Worm (Caenorhabditis elegans) whole organism, late embryonic: ENCODE results near the gene lido-17.

Source experiments
- C08G9.2 ChIP-seq: sonication (generic microtip); optimal IDR thresholded peaks from 2 replicates; lab custom pipeline; 2016; ENCODE audit warnings: mild to moderate bottlenecking, missing genetic modification characterization, moderate library complexity, missing compliant biosample characterization
- C38D4.7 ChIP-seq: fragments of 200-800 bp; sonication (Bioruptor generic); optimal IDR thresholded peaks from 2 replicates; lab custom pipeline; 2018; ENCODE audit warnings: mild to moderate bottlenecking, missing genetic modification characterization, moderate library complexity, missing compliant biosample characterization
- F13H6.1 ChIP-seq: sonication (generic microtip); optimal IDR thresholded peaks from 2 replicates; lab custom pipeline; 2016; ENCODE audit warnings: missing genetic modification characterization, missing compliant biosample characterization
- K02D7.2 ChIP-seq: sonication (generic microtip); optimal IDR thresholded peaks from 2 replicates; lab custom pipeline; 2017; ENCODE audit warnings: mild to moderate bottlenecking, missing genetic modification characterization, missing compliant biosample characterization
- K09A11.1 ChIP-seq: sonication (generic microtip); optimal IDR thresholded peaks from 2 replicates; lab custom pipeline; 2017; ENCODE audit warnings: antibody characterized with exemption, mild to moderate bottlenecking, missing genetic modification characterization, missing compliant biosample characterization; ENCODE audit not compliant: insufficient read depth
- T23F11.4 ChIP-seq: fragments of 200-800 bp; sonication (Bioruptor generic); optimal IDR thresholded peaks from 2 replicates; lab custom pipeline; 2018; ENCODE audit warnings: mild to moderate bottlenecking, missing genetic modification characterization, missing compliant biosample characterization
- Y22D7AL.16 ChIP-seq: sonication (generic microtip); optimal IDR thresholded peaks from 2 replicates; lab custom pipeline; 2016; ENCODE audit warnings: missing genetic modification characterization, missing compliant biosample characterization
- ahr-1 ChIP-seq: sonication (generic microtip); optimal IDR thresholded peaks from 2 replicates; lab custom pipeline; 2016; ENCODE audit warnings: missing genetic modification characterization, missing compliant biosample characterization
- ceh-14 ChIP-seq: sonication (generic microtip); optimal IDR thresholded peaks from 2 replicates; lab custom pipeline; 2016; ENCODE audit warnings: missing genotype, missing genetic modification characterization, missing compliant biosample characterization
- ceh-18 ChIP-seq: sonication (generic microtip); optimal IDR thresholded peaks from 2 replicates; lab custom pipeline; 2016; ENCODE audit warnings: missing genetic modification characterization, missing compliant biosample characterization
- ceh-22 ChIP-seq: sonication (generic microtip); optimal IDR thresholded peaks from 2 replicates; lab custom pipeline; 2017; ENCODE audit warnings: missing biosample characterization, missing genetic modification characterization
- ceh-30 ChIP-seq: fragments of 150-350 bp; optimal IDR thresholded peaks from 2 replicates; lab custom pipeline; 2014; ENCODE audit warnings: missing biosample characterization, missing genetic modification characterization
- ceh-31 ChIP-seq: sonication (generic microtip); optimal IDR thresholded peaks from 2 replicates; lab custom pipeline; 2016; ENCODE audit warnings: missing genetic modification characterization, missing compliant biosample characterization
- ceh-48 ChIP-seq: sonication (generic microtip); optimal IDR thresholded peaks from 2 replicates; lab custom pipeline; 2016; ENCODE audit warnings: missing genetic modification characterization, inconsistent platforms, missing compliant biosample characterization
- ceh-6 ChIP-seq: fragments of 200-800 bp; sonication (Bioruptor generic); optimal IDR thresholded peaks from 2 replicates; lab custom pipeline; 2018; ENCODE audit warnings: mild to moderate bottlenecking, missing genetic modification characterization, missing compliant biosample characterization
- ceh-9 ChIP-seq: sonication (generic microtip); optimal IDR thresholded peaks from 2 replicates; lab custom pipeline; 2016; ENCODE audit warnings: mild to moderate bottlenecking, missing genetic modification characterization, inconsistent platforms, missing compliant biosample characterization
- che-1 ChIP-seq: sonication (generic microtip); optimal IDR thresholded peaks from 2 replicates; lab custom pipeline; 2016; ENCODE audit warnings: mild to moderate bottlenecking, missing genetic modification characterization, missing compliant biosample characterization
- dmd-4 ChIP-seq: sonication (generic microtip); optimal IDR thresholded peaks from 2 replicates; lab custom pipeline; 2016; ENCODE audit warnings: borderline replicate concordance, missing genetic modification characterization, missing compliant biosample characterization
- elt-2 ChIP-seq: sonication (generic microtip); optimal IDR thresholded peaks from 2 replicates; lab custom pipeline; 2016; ENCODE audit warnings: missing genetic modification reagents, missing genetic modification characterization, missing compliant biosample characterization
- eyg-1 ChIP-seq: sonication (generic microtip); optimal IDR thresholded peaks from 2 replicates; lab custom pipeline; 2016; ENCODE audit warnings: missing genotype, missing genetic modification characterization, missing compliant biosample characterization
- fax-1 ChIP-seq: sonication (generic microtip); optimal IDR thresholded peaks from 2 replicates; lab custom pipeline; 2016; ENCODE audit warnings: missing genotype, missing genetic modification characterization, missing compliant biosample characterization
- hlh-13 ChIP-seq: fragments of 200-800 bp; sonication (Bioruptor generic); optimal IDR thresholded peaks from 2 replicates; lab custom pipeline; 2018; ENCODE audit warnings: mild to moderate bottlenecking, missing genetic modification characterization, missing compliant biosample characterization
- hlh-15 ChIP-seq: sonication (generic microtip); optimal IDR thresholded peaks from 2 replicates; lab custom pipeline; 2016; ENCODE audit warnings: missing genetic modification characterization, missing compliant biosample characterization
- hlh-30 ChIP-seq: sonication (generic microtip); optimal IDR thresholded peaks from 2 replicates; lab custom pipeline; 2017; ENCODE audit warnings: antibody characterized with exemption, missing genetic modification characterization, missing compliant biosample characterization; ENCODE audit not compliant: insufficient read depth
- hlh-6 ChIP-seq: sonication (generic microtip); optimal IDR thresholded peaks from 2 replicates; lab custom pipeline; 2016; ENCODE audit warnings: missing genotype, missing genetic modification characterization, missing compliant biosample characterization
- hlh-8 ChIP-seq: sonication (generic microtip); optimal IDR thresholded peaks from 2 replicates; lab custom pipeline; 2016; ENCODE audit warnings: missing genotype, missing genetic modification characterization, missing compliant biosample characterization
- lim-6 ChIP-seq: sonication (generic microtip); optimal IDR thresholded peaks from 2 replicates; lab custom pipeline; 2016; ENCODE audit warnings: missing genetic modification characterization, missing compliant biosample characterization
- lin-11 ChIP-seq: fragments of 200-800 bp; sonication (Bioruptor generic); optimal IDR thresholded peaks from 2 replicates; lab custom pipeline; 2018; ENCODE audit warnings: mild to moderate bottlenecking, missing genetic modification characterization, missing compliant biosample characterization
- nhr-11 ChIP-seq: fragments of 150-350 bp; optimal IDR thresholded peaks from 2 replicates; lab custom pipeline; 2014; ENCODE audit warnings: missing biosample characterization, missing genetic modification characterization
- npax-4 ChIP-seq: sonication (generic microtip); optimal IDR thresholded peaks from 2 replicates; lab custom pipeline; 2016; ENCODE audit warnings: missing genetic modification characterization, missing compliant biosample characterization
- odd-2 ChIP-seq: sonication (generic microtip); optimal IDR thresholded peaks from 2 replicates; lab custom pipeline; 2017; ENCODE audit warnings: antibody characterized with exemption, mild to moderate bottlenecking, missing genetic modification characterization, missing compliant biosample characterization
- pros-1 ChIP-seq: fragments of 150-350 bp; optimal IDR thresholded peaks from 2 replicates; lab custom pipeline; 2014; ENCODE audit warnings: missing biosample characterization, missing genetic modification reagents, missing genetic modification characterization
- sdc-2 ChIP-seq: sonication (generic microtip); optimal IDR thresholded peaks from 2 replicates; lab custom pipeline; 2016; ENCODE audit warnings: missing genotype, missing genetic modification characterization, missing compliant biosample characterization
- sox-4 ChIP-seq: sonication (generic microtip); optimal IDR thresholded peaks from 2 replicates; lab custom pipeline; 2017; ENCODE audit warnings: mild to moderate bottlenecking, missing genetic modification characterization, inconsistent platforms, missing compliant biosample characterization
- syd-9 ChIP-seq: sonication (generic microtip); optimal IDR thresholded peaks from 2 replicates; lab custom pipeline; 2016; ENCODE audit warnings: mild to moderate bottlenecking, missing genetic modification characterization, moderate library complexity, missing compliant biosample characterization
- tbx-2 ChIP-seq: sonication (generic microtip); optimal IDR thresholded peaks from 2 replicates; lab custom pipeline; 2016; ENCODE audit warnings: missing genetic modification characterization, missing compliant biosample characterization
- ttx-3 ChIP-seq: sonication (generic microtip); optimal IDR thresholded peaks from 2 replicates; lab custom pipeline; 2016; ENCODE audit warnings: missing genetic modification reagents, missing genetic modification characterization, missing compliant biosample characterization
- unc-42 ChIP-seq: sonication (generic microtip); optimal IDR thresholded peaks from 2 replicates; lab custom pipeline; 2016; ENCODE audit warnings: missing genotype, missing genetic modification characterization, missing compliant biosample characterization
- unc-55 ChIP-seq: sonication (generic microtip); optimal IDR thresholded peaks from 2 replicates; lab custom pipeline; 2017; ENCODE audit warnings: missing biosample characterization, missing genetic modification reagents, missing genetic modification characterization
- unc-86 ChIP-seq: sonication (generic microtip); optimal IDR thresholded peaks from 2 replicates; lab custom pipeline; 2016; ENCODE audit warnings: missing genetic modification characterization, missing compliant biosample characterization
- ztf-16 ChIP-seq: sonication (generic microtip); optimal IDR thresholded peaks from 2 replicates; lab custom pipeline; 2017; ENCODE audit warnings: missing genetic modification characterization, missing compliant biosample characterization

The lido-17 gene

ce11 chrII:9372393-9372792, 20.2 kb downstream of the lido-17 start, which contains the start of gene C06C3.3:
Gene C06C3.3, minus strand, starts transcription at chrII:9372493.
- TF ChIP-seq nhr-11 (no peak), ceh-6 (GFP tag; lab: Kevin White, UChicago) (no peak), pros-1 (tag; lab: Kevin White, UChicago) (no peak), hlh-30 (tag; lab: Kevin White, UChicago) (no peak), lin-11 (tag; lab: Kevin White, UChicago) (no peak), hlh-15 (no peak), ceh-48 (tag; lab: Kevin White, UChicago) (no peak), sox-4 (tag; lab: Kevin White, UChicago) (no peak), ceh-14 (no peak), hlh-8 (tag; lab: Kevin White, UChicago) (no peak), T23F11.4 (GFP tag; lab: Kevin White, UChicago) (no peak), C38D4.7 (no peak), unc-86 (tag; lab: Kevin White, UChicago) (no peak), ceh-9 (tag; lab: Kevin White, UChicago) (no peak)

DNA sequence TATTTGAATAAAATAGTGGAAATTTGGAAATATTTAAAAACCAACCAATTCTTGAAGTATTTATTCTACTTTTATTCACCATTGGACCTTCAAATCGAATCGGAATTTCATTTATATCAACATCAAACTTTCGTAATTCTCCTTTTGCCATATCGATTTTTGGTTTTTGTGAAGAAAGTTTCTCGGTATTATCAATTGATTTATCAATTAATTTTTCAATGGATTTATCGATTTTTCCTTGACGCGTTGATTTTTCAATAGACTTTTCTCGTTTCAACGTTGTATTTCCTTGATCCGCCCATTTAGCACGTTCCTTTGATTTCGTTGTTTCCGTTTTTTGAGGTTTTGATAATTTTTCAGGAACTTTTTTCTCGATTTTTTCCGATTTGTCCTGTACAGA, 23.2 kb downstream of the lido-17 start:
- TF ChIP-seq lin-11 (tag; lab: Kevin White, UChicago): no peak
- no peak for TF ChIP-seq syd-9 (tag; lab: Kevin White, UChicago)
- TF ChIP-seq hlh-13: no peak
- no peak for TF ChIP-seq Y22D7AL.16 (tag; lab: Kevin White, UChicago)
- no peak for TF ChIP-seq dmd-4 (tag; lab: Kevin White, UChicago)
- TF ChIP-seq npax-4 (tag; lab: Kevin White, UChicago): no peak
- TF ChIP-seq C08G9.2 (tag; lab: Kevin White, UChicago): no peak
- TF ChIP-seq K02D7.2 (tag; lab: Kevin White, UChicago): no peak
- TF ChIP-seq hlh-6 (tag; lab: Kevin White, UChicago): no peak
- TF ChIP-seq fax-1 (tag; lab: Kevin White, UChicago): no peak
- no peak for TF ChIP-seq ceh-18 (tag; lab: Kevin White, UChicago)
- no peak for TF ChIP-seq ceh-9 (tag; lab: Kevin White, UChicago)
- TF ChIP-seq, all 69 proteins: peak for 0

DNA sequence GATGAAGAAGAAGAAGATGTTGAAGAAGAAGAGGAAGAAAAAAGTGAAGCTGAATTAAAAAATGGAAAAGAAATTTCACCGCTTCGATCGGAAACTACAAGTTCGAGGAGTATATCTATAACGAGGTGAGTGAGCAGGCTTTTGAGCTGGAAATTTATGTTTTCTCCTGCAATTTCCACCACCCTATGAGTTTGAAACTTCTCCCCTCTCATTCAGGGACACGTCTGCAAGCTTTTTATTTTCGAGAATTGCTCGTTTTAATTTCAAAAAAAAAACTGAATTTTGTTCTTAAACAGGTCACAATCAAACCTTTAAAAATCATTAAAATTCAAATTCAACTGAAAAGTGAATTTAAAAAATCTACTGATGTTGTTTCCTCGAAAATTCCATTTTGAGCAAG, 30.4 kb downstream of the lido-17 start:
- TF ChIP-seq ceh-30: no peak
- TF ChIP-seq syd-9 (tag; lab: Kevin White, UChicago): no peak
- no peak for TF ChIP-seq ceh-31 (tag; lab: Kevin White, UChicago)
- no peak for TF ChIP-seq hlh-15
- TF ChIP-seq ceh-9 (tag; lab: Kevin White, UChicago): no peak
- no peak for TF ChIP-seq F13H6.1 (tag; lab: Kevin White, UChicago)
- no peak for TF ChIP-seq unc-55 (GFP tag; lab: Kevin White, UChicago)
- no peak for TF ChIP-seq C08G9.2 (tag; lab: Kevin White, UChicago)
- TF ChIP-seq odd-2: no peak
- no peak for TF ChIP-seq ceh-22
- no peak for TF ChIP-seq lin-11 (tag; lab: Kevin White, UChicago)
- no peak for TF ChIP-seq ztf-16
- TF ChIP-seq, all 69 proteins: peak for 0

DNA sequence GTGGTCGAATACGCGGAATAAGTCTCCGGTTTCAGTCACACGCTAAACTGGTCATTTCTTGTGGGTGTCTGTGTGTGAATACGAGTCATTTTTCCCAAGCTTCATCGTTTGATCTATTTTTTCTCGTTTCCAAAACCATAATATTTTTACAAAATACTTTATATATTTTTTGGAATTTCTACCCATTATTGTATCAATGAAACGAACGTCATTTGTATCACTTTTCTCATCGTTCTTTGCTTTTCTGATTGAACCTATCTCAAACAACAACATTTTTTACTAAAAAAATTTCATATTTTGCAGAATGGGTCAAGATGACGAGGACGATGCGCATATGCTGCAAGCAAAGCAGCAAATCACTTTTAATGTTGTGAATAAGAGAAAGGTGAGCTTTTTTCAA, 34.4 kb downstream of the lido-17 start, which contains the start of gene mel-11:
Gene mel-11 (plus strand): TSS at position 301 of the 400 bp plus-strand sequence.
- TF ChIP-seq tbx-2: no peak
- TF ChIP-seq unc-42 (tag; lab: Kevin White, UChicago): no peak
- no peak for TF ChIP-seq eyg-1
- no peak for TF ChIP-seq ceh-18 (tag; lab: Kevin White, UChicago)
- TF ChIP-seq ahr-1 (tag; lab: Kevin White, UChicago): no peak
- no peak for TF ChIP-seq K09A11.1
- no peak for TF ChIP-seq lim-6
- TF ChIP-seq ceh-6 (GFP tag; lab: Kevin White, UChicago): no peak
- no peak for TF ChIP-seq che-1 (tag; lab: Kevin White, UChicago)
- no peak for TF ChIP-seq lin-11 (tag; lab: Kevin White, UChicago)
- TF ChIP-seq unc-86 (tag; lab: Kevin White, UChicago): no peak
- no peak for TF ChIP-seq sdc-2 (tag; lab: Kevin White, UChicago)
- TF ChIP-seq ttx-3 (tag; lab: Kevin White, UChicago): no peak
- no peak for TF ChIP-seq elt-2 (tag; lab: Kevin White, UChicago)
- TF ChIP-seq, all 69 proteins: peak for 0
